Worm (Caenorhabditis elegans) whole organism, early embryonic: ENCODE data around the gene tasp-1.

ENCODE experiments used
- ama-1 ChIP-seq: fragments of 150-350 bp; optimal IDR thresholded peaks from 2 replicates; lab custom pipeline; 2014
- flt-1 ChIP-seq: fragments of 200-800 bp; sonication (Bioruptor generic); IDR thresholded peaks from 2 replicates; pipeline ENCODE4 v1.3.6; 2022; ENCODE audit warnings: missing genetic modification characterization, missing compliant biosample characterization

ce11 chrIII:10763032-10763431 is 3.9 kb downstream of the tasp-1 start, which contains the start of gene dpy-28:
- no peak for TF ChIP-seq flt-1 (GFP tag; lab: Robert Waterston, UW)
- TF ChIP-seq ama-1 (lab: Kevin White, UChicago): no peak
